Worm (Caenorhabditis elegans) whole organism, L4/young adult: ENCODE data around the gene nhr-208.

Experiments
- W03F9.2 ChIP-seq: fragments of 150-350 bp; optimal IDR thresholded peaks from 2 replicates; lab custom pipeline; 2014; ENCODE audit warnings: missing biosample characterization, missing genetic modification characterization
- dao-5 ChIP-seq: sonication (generic microtip); optimal IDR thresholded peaks from 2 replicates; lab custom pipeline; 2016; ENCODE audit warnings: missing genotype, missing genetic modification characterization, moderate library complexity, missing compliant biosample characterization
- him-1 ChIP-seq: sonication (generic microtip); optimal IDR thresholded peaks from 2 replicates; lab custom pipeline; 2016; ENCODE audit warnings: missing genotype, missing genetic modification reagents, missing genetic modification characterization, missing compliant biosample characterization

ce11 chrV:12117567-12118053, 23.5 kb downstream of the nhr-208 start, which contains the start of gene C13C4.8:
- TF ChIP-seq W03F9.2 (tag; lab: Kevin White, UChicago) = no peak
- TF ChIP-seq him-1 (tag; lab: Kevin White, UChicago) = no peak
- no peak for TF ChIP-seq dao-5 (tag; lab: Kevin White, UChicago)
